Worm (Caenorhabditis elegans) whole organism, young adult: ENCODE data around the gene K11H3.2.

Experiments used
- B0035.1 ChIP-seq: sonication (generic microtip); optimal IDR thresholded peaks from 2 replicates; lab custom pipeline; 2016; ENCODE audit warnings: missing genetic modification characterization, mild to moderate bottlenecking, missing compliant biosample characterization, missing genotype, missing genetic modification reagents
- B0261.1 ChIP-seq: sonication (generic microtip); optimal IDR thresholded peaks from 2 replicates; lab custom pipeline; 2016; ENCODE audit warnings: mild to moderate bottlenecking, missing genetic modification characterization, moderate library complexity, missing compliant biosample characterization
- C17E4.6 ChIP-seq: fragments of 200-800 bp; sonication (Bioruptor generic); IDR thresholded peaks from 2 replicates; pipeline ENCODE4 v1.3.6; 2022; ENCODE audit warnings: missing genetic modification reagents, missing genetic modification characterization, missing compliant biosample characterization
- F49E8.2 ChIP-seq: sonication (generic microtip); optimal IDR thresholded peaks from 3 replicates; lab custom pipeline; 2017; ENCODE audit warnings: missing genetic modification characterization, mild to moderate bottlenecking, missing compliant biosample characterization, antibody characterized with exemption, moderate library complexity; ENCODE audit not compliant: insufficient read depth
- F52B5.7 ChIP-seq: sonication (generic microtip); optimal IDR thresholded peaks from 2 replicates; lab custom pipeline; 2016; ENCODE audit warnings: mild to moderate bottlenecking, missing genetic modification characterization, missing compliant biosample characterization
- F57C9.4 ChIP-seq: sonication (generic microtip); optimal IDR thresholded peaks from 2 replicates; lab custom pipeline; 2017; ENCODE audit warnings: mild to moderate bottlenecking, missing genetic modification characterization, missing compliant biosample characterization
- K11D2.4 ChIP-seq: fragments of 200-800 bp; sonication (Bioruptor generic); IDR thresholded peaks from 2 replicates; pipeline ENCODE4 v1.3.6; 2022; ENCODE audit warnings: missing genetic modification reagents, missing genetic modification characterization, missing compliant biosample characterization
- Y53F4B.3 ChIP-seq: fragments of 200-800 bp; sonication (Bioruptor generic); IDR thresholded peaks from 2 replicates; pipeline ENCODE4 v1.3.6; 2022; ENCODE audit warnings: missing genetic modification reagents, missing genetic modification characterization, missing compliant biosample characterization
- aptf-3 ChIP-seq: fragments of 200-800 bp; sonication (Bioruptor generic); IDR thresholded peaks from 2 replicates; pipeline ENCODE4 v1.3.6; 2022; ENCODE audit warnings: missing genetic modification characterization, missing compliant biosample characterization
- atf-7 ChIP-seq: sonication (generic microtip); optimal IDR thresholded peaks from 2 replicates; lab custom pipeline; 2017; ENCODE audit warnings: mild to moderate bottlenecking, missing genetic modification characterization, missing compliant biosample characterization
- attf-6 ChIP-seq: fragments of 200-800 bp; sonication (Bioruptor generic); IDR thresholded peaks from 2 replicates; pipeline ENCODE4 v1.3.6; 2022; ENCODE audit warnings: missing genetic modification reagents, missing genetic modification characterization, missing compliant biosample characterization
- bed-2 ChIP-seq: fragments of 200-800 bp; sonication (Bioruptor generic); IDR thresholded peaks from 2 replicates; pipeline ENCODE4 v1.3.6; 2022; ENCODE audit warnings: missing genetic modification reagents, missing genetic modification characterization, missing compliant biosample characterization
- cebp-1 ChIP-seq, 2 experiments: fragments of 200-800 bp in 1 of 2; sonication (Bioruptor generic) in 1 of 2; sonication (generic microtip) in 1 of 2; IDR thresholded peaks in 1 of 2; optimal IDR thresholded peaks in 1 of 2; 2 replicates each; pipeline versions ENCODE4 v1.3.6 to Lab custom; 2017 to 2022; ENCODE audit warnings: missing compliant biosample characterization in 2 of 2, missing genetic modification characterization in 2 of 2, mild to moderate bottlenecking in 1 of 2, missing genetic modification reagents in 1 of 2, moderate library complexity in 1 of 2
- ceh-100 ChIP-seq: fragments of 200-800 bp; sonication (Bioruptor generic); IDR thresholded peaks from 2 replicates; pipeline ENCODE4 v1.3.6; 2022; ENCODE audit warnings: missing genetic modification reagents, missing genetic modification characterization, missing compliant biosample characterization
- ceh-58 ChIP-seq: fragments of 200-800 bp; sonication (Bioruptor generic); IDR thresholded peaks from 2 replicates; pipeline ENCODE4 v1.3.6; 2022; ENCODE audit warnings: missing genetic modification characterization, missing compliant biosample characterization
- dpl-1 ChIP-seq: fragments of 150-350 bp; optimal IDR thresholded peaks from 2 replicates; lab custom pipeline; 2014; ENCODE audit warnings: missing biosample characterization, missing genetic modification reagents, missing genetic modification characterization
- egl-44 ChIP-seq: fragments of 200-800 bp; sonication (Bioruptor generic); IDR thresholded peaks from 2 replicates; pipeline ENCODE4 v1.3.6; 2022; ENCODE audit warnings: missing genetic modification reagents, missing genetic modification characterization, missing compliant biosample characterization
- ekl-4 ChIP-seq: fragments of 200-800 bp; sonication (Bioruptor generic); IDR thresholded peaks from 2 replicates; pipeline ENCODE4 v1.3.6; 2022; ENCODE audit warnings: missing genetic modification reagents, missing genetic modification characterization, missing compliant biosample characterization
- gei-17 ChIP-seq: fragments of 200-800 bp; sonication (Bioruptor generic); optimal IDR thresholded peaks from 2 replicates; lab custom pipeline; 2018; ENCODE audit warnings: mild to moderate bottlenecking, missing genetic modification characterization, missing compliant biosample characterization
- hmg-20 ChIP-seq: fragments of 200-800 bp; sonication (Bioruptor generic); IDR thresholded peaks from 2 replicates; pipeline ENCODE4 v1.3.6; 2022; ENCODE audit warnings: missing genetic modification reagents, missing genetic modification characterization, missing compliant biosample characterization
- hsf-1 ChIP-seq: fragments of 200-800 bp; sonication (Bioruptor generic); IDR thresholded peaks from 2 replicates; pipeline ENCODE4 v1.3.6; 2022; ENCODE audit warnings: missing genetic modification reagents, missing genetic modification characterization, missing compliant biosample characterization
- lin-26 ChIP-seq: fragments of 200-800 bp; sonication (Bioruptor generic); IDR thresholded peaks from 2 replicates; pipeline ENCODE4 v1.3.6; 2022; ENCODE audit warnings: missing genetic modification reagents, missing genetic modification characterization, missing compliant biosample characterization
- lsl-1 ChIP-seq: fragments of 200-800 bp; sonication (Bioruptor generic); optimal IDR thresholded peaks from 2 replicates; lab custom pipeline; 2018; ENCODE audit warnings: mild to moderate bottlenecking, missing genetic modification characterization, moderate library complexity, missing compliant biosample characterization
- madf-6 ChIP-seq: fragments of 200-800 bp; sonication (Bioruptor generic); IDR thresholded peaks from 2 replicates; pipeline ENCODE4 v1.3.6; 2022; ENCODE audit warnings: missing genetic modification reagents, missing genetic modification characterization, missing compliant biosample characterization
- nhr-179 ChIP-seq: sonication (generic microtip); optimal IDR thresholded peaks from 2 replicates; lab custom pipeline; 2016; ENCODE audit warnings: mild to moderate bottlenecking, missing genetic modification characterization, missing compliant biosample characterization
- nhr-90 ChIP-seq: sonication (generic microtip); optimal IDR thresholded peaks from 2 replicates; lab custom pipeline; 2016; ENCODE audit warnings: missing genotype, mild to moderate bottlenecking, missing genetic modification characterization, missing compliant biosample characterization
- rec-8 ChIP-seq, 2 experiments: sonication (generic microtip); optimal IDR thresholded peaks; 2 replicates each; lab custom pipeline; 2016; ENCODE audit warnings: mild to moderate bottlenecking in 2 of 2, missing genetic modification characterization in 2 of 2, missing genetic modification reagents in 2 of 2, missing genotype in 2 of 2, missing biosample characterization in 1 of 2, missing compliant biosample characterization in 1 of 2, moderate library complexity in 1 of 2
- repo-1 ChIP-seq: sonication (generic microtip); optimal IDR thresholded peaks from 2 replicates; lab custom pipeline; 2017; ENCODE audit warnings: mild to moderate bottlenecking, missing genetic modification characterization, missing compliant biosample characterization
- sea-2 ChIP-seq: fragments of 200-800 bp; sonication (Bioruptor generic); IDR thresholded peaks from 2 replicates; pipeline ENCODE4 v1.3.6; 2022; ENCODE audit warnings: missing genetic modification characterization, missing compliant biosample characterization
- snpc-3.4 ChIP-seq: sonication (generic microtip); optimal IDR thresholded peaks from 2 replicates; lab custom pipeline; 2017; ENCODE audit warnings: missing genetic modification characterization, mild to moderate bottlenecking, missing compliant biosample characterization, antibody characterized with exemption, moderate library complexity, missing genotype, missing genetic modification reagents
- somi-1 ChIP-seq: fragments of 200-800 bp; sonication (Bioruptor generic); optimal IDR thresholded peaks from 2 replicates; lab custom pipeline; 2018; ENCODE audit warnings: mild to moderate bottlenecking, missing genetic modification characterization, missing compliant biosample characterization
- sptf-2 ChIP-seq: fragments of 200-800 bp; sonication (Bioruptor generic); optimal IDR thresholded peaks from 2 replicates; lab custom pipeline; 2018; ENCODE audit warnings: mild to moderate bottlenecking, missing genetic modification characterization, missing compliant biosample characterization
- tbp1 ChIP-seq: fragments of 200-800 bp; sonication (Bioruptor generic); optimal IDR thresholded peaks from 2 replicates; lab custom pipeline; 2018; ENCODE audit warnings: mild to moderate bottlenecking, missing genetic modification characterization, missing compliant biosample characterization
- unc-130 ChIP-seq: sonication (generic microtip); optimal IDR thresholded peaks from 2 replicates; lab custom pipeline; 2016; ENCODE audit warnings: missing genetic modification reagents, missing genetic modification characterization, missing compliant biosample characterization
- unc-62 ChIP-seq: fragments of 150-350 bp; optimal IDR thresholded peaks from 2 replicates; lab custom pipeline; 2014; ENCODE audit warnings: missing biosample characterization, missing genetic modification reagents, missing genetic modification characterization
- zim-3 ChIP-seq: sonication (generic microtip); optimal IDR thresholded peaks from 2 replicates; lab custom pipeline; 2017; ENCODE audit warnings: mild to moderate bottlenecking, missing genetic modification characterization, moderate library complexity, missing compliant biosample characterization
- ztf-28 ChIP-seq: fragments of 200-800 bp; sonication (Bioruptor generic); IDR thresholded peaks from 2 replicates; pipeline ENCODE4 v1.3.6; 2022; ENCODE audit warnings: missing genetic modification reagents, missing genetic modification characterization, missing compliant biosample characterization

K11H3.2 gene

ce11 chrIII:9804997-9805610 lies 41.1 kb upstream of the K11H3.2 start, which contains the start of gene riok-3 (continued):
- TF ChIP-seq snpc-3.4 (tag; lab: Kevin White, UChicago), result no peak
- no peak for TF ChIP-seq egl-44
- TF ChIP-seq tbp1 (GFP tag; lab: Kevin White, UChicago), result peak; percentile 15
- no peak for TF ChIP-seq dpl-1 (GFP tag; lab: Kevin White, UChicago)
- TF ChIP-seq somi-1, result peak; percentile 44
- TF ChIP-seq hsf-1 (GFP tag; lab: Robert Waterston, UW), result no peak
- TF ChIP-seq nhr-90 (tag; lab: Kevin White, UChicago), result no peak
- TF ChIP-seq F57C9.4 (tag; lab: Kevin White, UChicago), result peak; percentile 41
- no peak for TF ChIP-seq ceh-58
- no peak for TF ChIP-seq hmg-20 (GFP tag; lab: Robert Waterston, UW)
- TF ChIP-seq F52B5.7 (tag; lab: Kevin White, UChicago), result no peak
- no peak for TF ChIP-seq nhr-179 (tag; lab: Kevin White, UChicago)
- TF ChIP-seq unc-130 (GFP tag; lab: Kevin White, UChicago), result no peak
- no peak; the same call in 1 of the 2 replicates for TF ChIP-seq madf-6 (GFP tag; lab: Robert Waterston, UW)
- TF ChIP-seq B0035.1 (tag; lab: Kevin White, UChicago), result no peak
- no peak; the same call in 1 of the 2 replicates for TF ChIP-seq ceh-100 (GFP tag; lab: Robert Waterston, UW)
- peak; percentile 77 for TF ChIP-seq repo-1 (tag; lab: Kevin White, UChicago)
- peak; percentile 38; the same call in 1 of the 2 replicates for TF ChIP-seq K11D2.4 (GFP tag; lab: Robert Waterston, UW)
- TF ChIP-seq ekl-4, result peak; percentile 50
- TF ChIP-seq F49E8.2 (tag; lab: Kevin White, UChicago), result no peak
- no peak for TF ChIP-seq aptf-3 (GFP tag; lab: Robert Waterston, UW)
- no peak for TF ChIP-seq B0261.1 (tag; lab: Kevin White, UChicago)
- TF ChIP-seq zim-3 (tag; lab: Kevin White, UChicago), result peak; percentile 67
- no peak for TF ChIP-seq bed-2
- no peak for TF ChIP-seq Y53F4B.3
- TF ChIP-seq sptf-2 (GFP tag; lab: Kevin White, UChicago), result no peak
- TF ChIP-seq lin-26, result 0 out of 2 replicates have a peak, but pooled peaks have one; percentile 25
- no peak for TF ChIP-seq sea-2 (GFP tag; lab: Robert Waterston, UW)
- no peak for TF ChIP-seq rec-8 (tag; optimal IDR thresholded peaks at IDR 0.05; lab: Kevin White, UChicago)
- TF ChIP-seq ztf-28, result no peak
- TF ChIP-seq C17E4.6, result no peak

ce11 chrIII:9806968-9807559 lies 39.1 kb upstream of the K11H3.2 start, which contains the start of gene ZK632.4:
TSS of gene ZK632.4 (minus strand) at chrIII:9807454.
- no peak for TF ChIP-seq lsl-1 (GFP tag; lab: Kevin White, UChicago)
- TF ChIP-seq hmg-20 (GFP tag; lab: Robert Waterston, UW), result no peak
- no peak for TF ChIP-seq cebp-1 (GFP tag; IDR thresholded peaks at IDR 0.05; lab: Robert Waterston, UW)
- peak; percentile 41 for TF ChIP-seq cebp-1 (tag; optimal IDR thresholded peaks at IDR 0.05; lab: Kevin White, UChicago)
- TF ChIP-seq atf-7 (tag; lab: Kevin White, UChicago), result no peak
- no peak for TF ChIP-seq attf-6 (GFP tag; lab: Robert Waterston, UW)
- TF ChIP-seq unc-62 (GFP tag; lab: Kevin White, UChicago), result no peak
- no peak for TF ChIP-seq gei-17 (GFP tag; lab: Kevin White, UChicago)
- no peak for TF ChIP-seq ceh-100 (GFP tag; lab: Robert Waterston, UW)
